Fruit fly (Drosophila melanogaster) whole organism, embryonic: ENCODE measurements around the gene ari-1.

Experiments used
- ATbp ChIP-seq: fragments of 200-800 bp; sonication (Bioruptor generic); optimal IDR thresholded peaks from 2 replicates; lab custom pipeline; 2017; ENCODE audit warnings: missing biosample characterization, mild to moderate bottlenecking, missing genetic modification characterization, missing genetic modification reagents
- Atf3 ChIP-seq: fragments of 200-800 bp; sonication (Bioruptor generic); optimal IDR thresholded peaks from 3 replicates; lab custom pipeline; 2016; ENCODE audit warnings: missing biosample characterization, missing genetic modification characterization
- BtbVII ChIP-seq: fragments of 200-800 bp; sonication (Bioruptor generic); optimal IDR thresholded peaks from 3 replicates; lab custom pipeline; 2017; ENCODE audit warnings: missing biosample characterization, mild to moderate bottlenecking, missing genetic modification characterization
- CG10209 ChIP-seq: fragments of 200-800 bp; sonication (Bioruptor generic); optimal IDR thresholded peaks from 3 replicates; lab custom pipeline; 2017; ENCODE audit warnings: missing biosample characterization, mild to moderate bottlenecking, missing genetic modification characterization, missing genetic modification reagents
- CG10543 ChIP-seq: fragments of 200-800 bp; sonication (Bioruptor generic); optimal IDR thresholded peaks from 3 replicates; lab custom pipeline; 2017; ENCODE audit warnings: missing biosample characterization, mild to moderate bottlenecking, missing genetic modification characterization, moderate library complexity
- CG12071 ChIP-seq: fragments of 200-800 bp; sonication (Bioruptor generic); optimal IDR thresholded peaks from 3 replicates; lab custom pipeline; 2018; ENCODE audit warnings: missing biosample characterization, mild to moderate bottlenecking, missing genetic modification characterization
- CG1233 ChIP-seq: fragments of 200-800 bp; sonication (Bioruptor generic); optimal IDR thresholded peaks from 4 replicates; lab custom pipeline; 2018; ENCODE audit warnings: missing biosample characterization, mild to moderate bottlenecking, missing genetic modification characterization
- CG14014 ChIP-seq: fragments of 200-800 bp; sonication (Bioruptor generic); IDR thresholded peaks from 2 replicates; pipeline ENCODE4 v1.3.6; 2022; ENCODE audit warnings: missing biosample characterization, missing genetic modification characterization
- CG16815 ChIP-seq: fragments of 200-800 bp; sonication (Bioruptor generic); optimal IDR thresholded peaks from 3 replicates; lab custom pipeline; 2017; ENCODE audit warnings: missing biosample characterization, mild to moderate bottlenecking, missing genetic modification characterization
- CG18599 ChIP-seq: fragments of 200-800 bp; sonication (Bioruptor generic); optimal IDR thresholded peaks from 3 replicates; lab custom pipeline; 2017; ENCODE audit warnings: missing biosample characterization, missing genetic modification characterization, mild to moderate bottlenecking, moderate library complexity, missing genetic modification reagents
- CG32772 ChIP-seq: fragments of 200-800 bp; sonication (Bioruptor generic); IDR thresholded peaks from 2 replicates; pipeline ENCODE4 v1.3.6; 2022; ENCODE audit warnings: missing biosample characterization, missing genetic modification characterization
- CG3281 ChIP-seq: fragments of 200-800 bp; sonication (Bioruptor generic); optimal IDR thresholded peaks from 3 replicates; lab custom pipeline; 2017; ENCODE audit warnings: missing biosample characterization, mild to moderate bottlenecking, missing genetic modification characterization
- CG34376 ChIP-seq: fragments of 200-800 bp; sonication (Bioruptor generic); optimal IDR thresholded peaks from 2 replicates; lab custom pipeline; 2018; ENCODE audit warnings: missing biosample characterization, mild to moderate bottlenecking, missing genetic modification characterization
- CG4328 ChIP-seq: fragments of 200-800 bp; sonication (Bioruptor generic); optimal IDR thresholded peaks from 3 replicates; lab custom pipeline; 2017; ENCODE audit warnings: missing biosample characterization, missing genetic modification reagents, missing genetic modification characterization
- CG5180 ChIP-seq: fragments of 200-800 bp; sonication (Bioruptor generic); optimal IDR thresholded peaks from 3 replicates; lab custom pipeline; 2017; ENCODE audit warnings: missing biosample characterization, missing genetic modification characterization, mild to moderate bottlenecking, moderate library complexity, missing genetic modification reagents
- CG8281 ChIP-seq: fragments of 200-800 bp; sonication (Bioruptor generic); optimal IDR thresholded peaks from 2 replicates; lab custom pipeline; 2018; ENCODE audit warnings: missing biosample characterization, mild to moderate bottlenecking, missing genetic modification characterization, moderate library complexity
- CG8924 ChIP-seq: fragments of 200-800 bp; optimal IDR thresholded peaks from 3 replicates; lab custom pipeline; 2019; ENCODE audit warnings: missing biosample characterization, mild to moderate bottlenecking, missing genetic modification characterization, moderate library complexity
- CG9817 ChIP-seq: fragments of 200-800 bp; sonication (Bioruptor generic); optimal IDR thresholded peaks from 2 replicates; lab custom pipeline; 2018; ENCODE audit warnings: missing biosample characterization, mild to moderate bottlenecking, missing genetic modification characterization, moderate library complexity
- Dbx ChIP-seq: fragments of 200-800 bp; sonication (Bioruptor generic); IDR thresholded peaks from 3 replicates; pipeline ENCODE4 v1.3.6; 2022; ENCODE audit warnings: missing biosample characterization, missing genetic modification characterization
- Elba2 ChIP-seq: fragments of 200-800 bp; sonication (Bioruptor generic); optimal IDR thresholded peaks from 3 replicates; lab custom pipeline; 2016; ENCODE audit warnings: missing biosample characterization, missing genetic modification characterization
- Fer3 ChIP-seq: fragments of 200-800 bp; sonication (Bioruptor generic); optimal IDR thresholded peaks from 2 replicates; lab custom pipeline; 2018; ENCODE audit warnings: missing biosample characterization, mild to moderate bottlenecking, missing genetic modification characterization, moderate library complexity
- HHEX ChIP-seq: fragments of 200-800 bp; sonication (Bioruptor generic); optimal IDR thresholded peaks from 3 replicates; lab custom pipeline; 2017; ENCODE audit warnings: missing biosample characterization, mild to moderate bottlenecking, missing genetic modification characterization, missing genetic modification reagents
- Hey ChIP-seq: fragments of 200-800 bp; sonication (Bioruptor generic); optimal IDR thresholded peaks from 3 replicates; lab custom pipeline; 2018; ENCODE audit warnings: missing biosample characterization, mild to moderate bottlenecking, missing genetic modification characterization
- Hmr ChIP-seq: fragments of 200-800 bp; sonication (Bioruptor generic); optimal IDR thresholded peaks from 3 replicates; lab custom pipeline; 2017; ENCODE audit warnings: mild to moderate bottlenecking, missing biosample characterization, missing genetic modification reagents, missing genetic modification characterization
- MTF-1 ChIP-seq: fragments of 200-800 bp; sonication (Bioruptor generic); optimal IDR thresholded peaks from 2 replicates; lab custom pipeline; 2018; ENCODE audit warnings: missing biosample characterization, mild to moderate bottlenecking, missing genetic modification characterization, borderline replicate concordance
- Med ChIP-seq: fragments of 200-800 bp; sonication (Bioruptor generic); peaks from one replicate; lab custom pipeline; 2016; ENCODE audit warnings: missing biosample characterization, missing genetic modification characterization, mild to moderate bottlenecking, inconsistent platforms, moderate library complexity
- NfI ChIP-seq: fragments of 200-800 bp; sonication (Bioruptor generic); optimal IDR thresholded peaks from 3 replicates; lab custom pipeline; 2018; ENCODE audit warnings: missing biosample characterization, mild to moderate bottlenecking, missing genetic modification characterization, moderate library complexity
- YL-1 ChIP-seq: fragments of 200-800 bp; sonication (Bioruptor generic); optimal IDR thresholded peaks from 3 replicates; lab custom pipeline; 2017; ENCODE audit warnings: missing biosample characterization, mild to moderate bottlenecking, missing genetic modification characterization
- cad ChIP-seq: fragments of >200 bp; optimal IDR thresholded peaks from 2 replicates; lab custom pipeline; 2017; ENCODE audit warnings: missing biosample characterization, missing genetic modification characterization
- caup ChIP-seq: fragments of 200-800 bp; sonication (Bioruptor generic); optimal IDR thresholded peaks from 3 replicates; lab custom pipeline; 2017; ENCODE audit warnings: missing biosample characterization, mild to moderate bottlenecking, missing genetic modification characterization, moderate library complexity; ENCODE audit not compliant: severe bottlenecking
- crp ChIP-seq, 2 experiments: fragments of 200-800 bp; sonication (Bioruptor generic); optimal IDR thresholded peaks; 2 replicates in 1 of 2; 3 replicates in 1 of 2; lab custom pipeline; 2017; ENCODE audit warnings: missing biosample characterization in 2 of 2, missing genetic modification characterization in 2 of 2, mild to moderate bottlenecking in 1 of 2, moderate library complexity in 1 of 2
- exex ChIP-seq: fragments of 200-800 bp; sonication (Bioruptor generic); optimal IDR thresholded peaks from 4 replicates; lab custom pipeline; 2018; ENCODE audit warnings: missing biosample characterization, mild to moderate bottlenecking, missing genetic modification characterization, moderate library complexity
- fd3F ChIP-seq: fragments of 200-800 bp; sonication (Bioruptor generic); optimal IDR thresholded peaks from 2 replicates; lab custom pipeline; 2018; ENCODE audit warnings: missing biosample characterization, mild to moderate bottlenecking, missing genetic modification characterization, moderate library complexity
- fd64A ChIP-seq: fragments of 200-800 bp; sonication (Bioruptor generic); optimal IDR thresholded peaks from 3 replicates; lab custom pipeline; 2018; ENCODE audit warnings: missing biosample characterization, mild to moderate bottlenecking, missing genetic modification characterization
- lab ChIP-seq: fragments of 200-800 bp; sonication (Bioruptor generic); optimal IDR thresholded peaks from 3 replicates; lab custom pipeline; 2017; ENCODE audit warnings: missing biosample characterization, missing genetic modification characterization, mild to moderate bottlenecking, moderate library complexity, missing genetic modification reagents
- mirr ChIP-seq: fragments of 200-800 bp; sonication (Bioruptor generic); optimal IDR thresholded peaks from 3 replicates; lab custom pipeline; 2018; ENCODE audit warnings: missing biosample characterization, mild to moderate bottlenecking, missing genetic modification characterization
- odd ChIP-seq: fragments of 200-800 bp; sonication (Bioruptor generic); optimal IDR thresholded peaks from 2 replicates; lab custom pipeline; 2017; ENCODE audit warnings: missing biosample characterization, mild to moderate bottlenecking, missing genetic modification characterization
- pfk ChIP-seq: fragments of 200-800 bp; sonication (Bioruptor generic); optimal IDR thresholded peaks from 2 replicates; lab custom pipeline; 2018; ENCODE audit warnings: missing biosample characterization, mild to moderate bottlenecking, missing genetic modification characterization, moderate library complexity
- salm ChIP-seq: fragments of 200-800 bp; sonication (Bioruptor generic); optimal IDR thresholded peaks from 2 replicates; lab custom pipeline; 2018; ENCODE audit warnings: missing biosample characterization, mild to moderate bottlenecking, missing genetic modification characterization
- sens ChIP-seq: fragments of 200-800 bp; sonication (Bioruptor generic); peaks from one replicate; lab custom pipeline; 2016; ENCODE audit warnings: missing biosample characterization, missing genetic modification characterization
- tio ChIP-seq: fragments of 200-800 bp; sonication (Bioruptor generic); optimal IDR thresholded peaks from 2 replicates; lab custom pipeline; 2017; ENCODE audit warnings: missing biosample characterization, missing genetic modification characterization, inconsistent platforms
- wek ChIP-seq: fragments of 200-800 bp; sonication (Bioruptor generic); optimal IDR thresholded peaks from 3 replicates; lab custom pipeline; 2018; ENCODE audit warnings: missing biosample characterization, mild to moderate bottlenecking, missing genetic modification characterization, moderate library complexity
- zf30C ChIP-seq: fragments of 200-800 bp; sonication (Bioruptor generic); optimal IDR thresholded peaks from 3 replicates; lab custom pipeline; 2018; ENCODE audit warnings: missing biosample characterization, mild to moderate bottlenecking, missing genetic modification characterization

The ari-1 gene

dm6 chrX:18082674-18083073 is 54.9 kb downstream of the ari-1 start (continued):
- no peak for TF ChIP-seq crp (GFP tag; optimal IDR thresholded peaks at IDR 0.05; lab: Kevin White, UChicago)
- TF ChIP-seq CG1233 = peak; percentile 25
- TF ChIP-seq CG32772 (GFP tag; lab: Robert Waterston, UW) = no peak
- peak; percentile 34 for TF ChIP-seq fd3F (GFP tag; lab: Kevin White, UChicago)
- TF ChIP-seq CG16815 (GFP tag; lab: Kevin White, UChicago) = no peak
- TF ChIP-seq CG10543 = peak; percentile 72
- TF ChIP-seq odd = peak; percentile 46
- peak; percentile 50; the same call in 1 of the 2 replicates for TF ChIP-seq CG14014 (GFP tag; lab: Robert Waterston, UW)
- TF ChIP-seq CG3281 (GFP tag; lab: Kevin White, UChicago) = peak; percentile 37
- peak; percentile 5 for TF ChIP-seq CG10209 (GFP tag; lab: Kevin White, UChicago)
- peak; percentile 67 for TF ChIP-seq Hmr
- TF ChIP-seq ATbp (GFP tag; lab: Kevin White, UChicago) = peak; percentile 62
- no peak for TF ChIP-seq zf30C (GFP tag; lab: Kevin White, UChicago)
- TF ChIP-seq fd64A = peak; percentile 35
- 0 out of 3 replicates have a peak, but pooled peaks have one; percentile 43 for TF ChIP-seq Dbx
- TF ChIP-seq salm = peak; percentile 15
- TF ChIP-seq CG4328 (GFP tag; lab: Kevin White, UChicago) = peak; percentile 30
- peak; percentile 53 for TF ChIP-seq Med (GFP tag; lab: Kevin White, UChicago)
- peak; percentile 74 for TF ChIP-seq lab (GFP tag; lab: Kevin White, UChicago)
- peak; percentile 8 for TF ChIP-seq CG5180 (GFP tag; lab: Kevin White, UChicago)
- TF ChIP-seq mirr = peak; percentile 84
- peak; percentile 48 for TF ChIP-seq MTF-1 (GFP tag; lab: Kevin White, UChicago)
- peak; percentile 2 for TF ChIP-seq CG9817 (tag; lab: Kevin White, UChicago)
- peak; percentile 31 for TF ChIP-seq pfk (GFP tag; lab: Kevin White, UChicago)
- TF ChIP-seq exex (tag; lab: Kevin White, UChicago) = peak; percentile 57
- no peak for TF ChIP-seq Elba2 (GFP tag; lab: Kevin White, UChicago)
- peak; percentile 46 for TF ChIP-seq sens (GFP tag; lab: Kevin White, UChicago)
- TF ChIP-seq Hey (tag; lab: Kevin White, UChicago) = peak; percentile 43
- TF ChIP-seq BtbVII = peak; percentile 10
- peak; percentile 21 for TF ChIP-seq CG8281
- TF ChIP-seq HHEX = peak; percentile 56
- peak; percentile 7 for TF ChIP-seq NfI (GFP tag; lab: Kevin White, UChicago)
- TF ChIP-seq YL-1 = peak; percentile 1
- peak; percentile 58 for TF ChIP-seq CG18599
- no peak for TF ChIP-seq Atf3 (GFP tag; lab: Kevin White, UChicago)
- TF ChIP-seq CG34376 (GFP tag; lab: Kevin White, UChicago) = peak; percentile 26
- TF ChIP-seq cad = no peak
- peak; percentile 55 for TF ChIP-seq CG12071 (GFP tag; lab: Kevin White, UChicago)
- peak; percentile 63 for TF ChIP-seq caup (GFP tag; lab: Kevin White, UChicago)
- TF ChIP-seq CG8924 (tag; lab: Kevin White, UChicago) = no peak
- TF ChIP-seq wek (GFP tag; lab: Kevin White, UChicago) = peak; percentile 47
- TF ChIP-seq tio (GFP tag; lab: Kevin White, UChicago) = no peak
- peak; percentile 36 for TF ChIP-seq Fer3 (tag; lab: Kevin White, UChicago)
